Worm (Caenorhabditis elegans) whole organism, L1 larva: ENCODE data around the gene M02F4.2.
A peak's percentile ranks its signal among the peaks of the same experiment; 100 is the strongest.

Experiments used
- C16A3.4 ChIP-seq: fragments of 150-350 bp; optimal IDR thresholded peaks from 2 replicates; lab custom pipeline; 2014; ENCODE audit warnings: missing biosample characterization, missing genetic modification characterization
- F16B12.6 ChIP-seq: fragments of 150-350 bp; optimal IDR thresholded peaks from 2 replicates; lab custom pipeline; 2014; ENCODE audit warnings: missing biosample characterization, missing genetic modification characterization
- Y116A8C.19 ChIP-seq: sonication (generic microtip); optimal IDR thresholded peaks from 2 replicates; lab custom pipeline; 2016; ENCODE audit warnings: missing compliant biosample characterization, missing genetic modification characterization, borderline replicate concordance
- ama-1 ChIP-seq: fragments of 150-350 bp; optimal IDR thresholded peaks from 2 replicates; lab custom pipeline; 2014
- ceh-63 ChIP-seq: fragments of 200-800 bp; sonication (Bioruptor generic); optimal IDR thresholded peaks from 2 replicates; lab custom pipeline; 2018; ENCODE audit warnings: mild to moderate bottlenecking, missing genetic modification characterization, missing compliant biosample characterization
- ceh-8 ChIP-seq: fragments of 200-800 bp; sonication (Bioruptor generic); optimal IDR thresholded peaks from 2 replicates; lab custom pipeline; 2018; ENCODE audit warnings: mild to moderate bottlenecking, missing genetic modification characterization, moderate library complexity, missing compliant biosample characterization
- ceh-90 ChIP-seq: sonication (generic microtip); optimal IDR thresholded peaks from 2 replicates; lab custom pipeline; 2016; ENCODE audit warnings: missing genetic modification characterization, missing compliant biosample characterization
- ces-1 ChIP-seq: fragments of 150-350 bp; optimal IDR thresholded peaks from 2 replicates; lab custom pipeline; 2014; ENCODE audit warnings: missing biosample characterization, missing genetic modification reagents, missing genetic modification characterization
- dpl-1 ChIP-seq, 3 experiments: fragments of 150-350 bp in 2 of 3; sonication (generic microtip) in 1 of 3; optimal IDR thresholded peaks; 2 replicates each; lab custom pipeline; 2014 to 2017; ENCODE audit warnings: missing biosample characterization in 3 of 3, missing genetic modification characterization in 3 of 3, missing genetic modification reagents in 3 of 3
- dsc-1 ChIP-seq: sonication (generic microtip); optimal IDR thresholded peaks from 2 replicates; lab custom pipeline; 2016; ENCODE audit warnings: mild to moderate bottlenecking, missing genetic modification characterization, missing compliant biosample characterization
- efl-1 ChIP-seq, 4 experiments: fragments of 150-350 bp; optimal IDR thresholded peaks in 3 of 4; peaks in 1 of 4; 1 replicate in 1 of 4; 2 replicates in 3 of 4; lab custom pipeline; 2014; ENCODE audit warnings: missing biosample characterization in 2 of 4, missing genetic modification characterization in 2 of 4, missing genetic modification reagents in 2 of 4
- egl-13 ChIP-seq: sonication (generic microtip); optimal IDR thresholded peaks from 2 replicates; lab custom pipeline; 2016; ENCODE audit warnings: missing genotype, missing genetic modification reagents, missing genetic modification characterization, missing compliant biosample characterization
- elt-3 ChIP-seq, 6 experiments: fragments of 150-350 bp in 1 of 6; sonication (generic microtip); optimal IDR thresholded peaks; 2 replicates each; lab custom pipeline; 2017 to 2018; ENCODE audit warnings: missing biosample characterization in 6 of 6, missing genetic modification characterization in 6 of 6, inconsistent platforms in 1 of 6
- fkh-10 ChIP-seq: sonication (generic microtip); optimal IDR thresholded peaks from 2 replicates; lab custom pipeline; 2017; ENCODE audit warnings: missing biosample characterization, missing genetic modification reagents, missing genetic modification characterization
- fkh-4 ChIP-seq: sonication (generic microtip); optimal IDR thresholded peaks from 2 replicates; lab custom pipeline; 2016; ENCODE audit warnings: missing compliant biosample characterization, missing genetic modification characterization, borderline replicate concordance
- fkh-8 ChIP-seq: sonication (generic microtip); optimal IDR thresholded peaks from 2 replicates; lab custom pipeline; 2016; ENCODE audit warnings: mild to moderate bottlenecking, missing genetic modification characterization, missing compliant biosample characterization
- fos-1 ChIP-seq: fragments of 150-350 bp; optimal IDR thresholded peaks from 2 replicates; lab custom pipeline; 2014; ENCODE audit warnings: missing biosample characterization, missing genetic modification characterization
- hlh-17 ChIP-seq: fragments of 200-800 bp; sonication (Bioruptor generic); optimal IDR thresholded peaks from 2 replicates; lab custom pipeline; 2018; ENCODE audit warnings: missing genetic modification characterization, mild to moderate bottlenecking, missing compliant biosample characterization, moderate library complexity, borderline replicate concordance
- isw-1 ChIP-seq: fragments of 200-800 bp; sonication (Bioruptor generic); IDR thresholded peaks from 2 replicates; pipeline ENCODE4 v1.3.6; 2022; ENCODE audit warnings: missing genetic modification characterization, missing compliant biosample characterization
- lin-13 ChIP-seq: fragments of 150-350 bp; optimal IDR thresholded peaks from 2 replicates; lab custom pipeline; 2014; ENCODE audit warnings: missing biosample characterization, missing genetic modification reagents, missing genetic modification characterization
- lin-14 ChIP-seq: fragments of 200-800 bp; sonication (Bioruptor generic); optimal IDR thresholded peaks from 2 replicates; lab custom pipeline; 2018; ENCODE audit warnings: mild to moderate bottlenecking, missing genetic modification characterization, moderate library complexity, missing compliant biosample characterization
- lin-15B ChIP-seq: fragments of 150-350 bp; sonication (generic microtip); optimal IDR thresholded peaks from 3 replicates; lab custom pipeline; 2014; ENCODE audit warnings: missing biosample characterization, missing genetic modification characterization
- lin-35 ChIP-seq, 2 experiments: fragments of 150-350 bp; optimal IDR thresholded peaks; 2 replicates each; lab custom pipeline; 2014; ENCODE audit warnings: missing biosample characterization in 2 of 2, missing genetic modification characterization in 2 of 2, missing genetic modification reagents in 2 of 2
- lin-39 ChIP-seq: fragments of 150-350 bp; optimal IDR thresholded peaks from 2 replicates; lab custom pipeline; 2014; ENCODE audit warnings: missing biosample characterization, missing genetic modification reagents, missing genetic modification characterization
- lir-3 ChIP-seq: sonication (generic microtip); optimal IDR thresholded peaks from 2 replicates; lab custom pipeline; 2016; ENCODE audit warnings: mild to moderate bottlenecking, missing genetic modification characterization, moderate library complexity, missing compliant biosample characterization; ENCODE audit not compliant: poor library complexity
- lsy-2 ChIP-seq, 2 experiments: fragments of 150-350 bp; optimal IDR thresholded peaks; 2 replicates each; lab custom pipeline; 2014; ENCODE audit warnings: missing biosample characterization in 2 of 2, missing genetic modification characterization in 2 of 2
- mdl-1 ChIP-seq, 2 experiments: fragments of 150-350 bp; optimal IDR thresholded peaks; 2 replicates each; lab custom pipeline; 2014 to 2017; ENCODE audit warnings: missing biosample characterization in 2 of 2, missing genetic modification characterization in 2 of 2, inconsistent platforms in 1 of 2
- mef-2 ChIP-seq: fragments of 150-350 bp; optimal IDR thresholded peaks from 2 replicates; lab custom pipeline; 2014; ENCODE audit warnings: missing biosample characterization, missing genetic modification characterization
- mep-1 ChIP-seq: fragments of 150-350 bp; optimal IDR thresholded peaks from 2 replicates; lab custom pipeline; 2014; ENCODE audit warnings: missing biosample characterization, missing genetic modification characterization
- nhr-19 ChIP-seq: fragments of 200-800 bp; sonication (Bioruptor generic); conservative IDR thresholded peaks from 2 replicates; pipeline ENCODE4 v1.3.6; 2022; ENCODE audit warnings: missing genetic modification characterization, missing compliant biosample characterization
- nhr-20 ChIP-seq: sonication (generic microtip); optimal IDR thresholded peaks from 2 replicates; lab custom pipeline; 2016; ENCODE audit warnings: mild to moderate bottlenecking, missing genetic modification characterization, missing compliant biosample characterization
- nhr-237 ChIP-seq: fragments of 150-350 bp; optimal IDR thresholded peaks from 2 replicates; lab custom pipeline; 2014; ENCODE audit warnings: missing biosample characterization, missing genetic modification characterization
- nhr-28 ChIP-seq: fragments of 150-350 bp; optimal IDR thresholded peaks from 2 replicates; lab custom pipeline; 2014; ENCODE audit warnings: missing biosample characterization, missing genetic modification characterization
- nhr-71 ChIP-seq: sonication (generic microtip); optimal IDR thresholded peaks from 2 replicates; lab custom pipeline; 2016; ENCODE audit warnings: mild to moderate bottlenecking, missing genetic modification characterization, moderate library complexity, missing compliant biosample characterization
- nhr-76 ChIP-seq: sonication (generic microtip); optimal IDR thresholded peaks from 2 replicates; lab custom pipeline; 2017; ENCODE audit warnings: missing biosample characterization, missing genetic modification characterization
- nhr-84 ChIP-seq: sonication (generic microtip); optimal IDR thresholded peaks from 2 replicates; lab custom pipeline; 2017; ENCODE audit warnings: missing biosample characterization, missing genetic modification characterization
- nhr-85 ChIP-seq: sonication (generic microtip); peaks from one replicate; lab custom pipeline; 2016; ENCODE audit warnings: missing genetic modification characterization, inconsistent platforms, missing compliant biosample characterization
- nhr-90 ChIP-seq: sonication (generic microtip); optimal IDR thresholded peaks from 2 replicates; lab custom pipeline; 2016; ENCODE audit warnings: mild to moderate bottlenecking, missing genetic modification characterization, missing compliant biosample characterization; ENCODE audit not compliant: poor library complexity
- pag-3 ChIP-seq: sonication (generic microtip); optimal IDR thresholded peaks from 2 replicates; lab custom pipeline; 2017; ENCODE audit warnings: missing genetic modification characterization, mild to moderate bottlenecking, missing compliant biosample characterization, antibody characterized with exemption, borderline replicate concordance; ENCODE audit not compliant: insufficient read depth
- pqm-1 ChIP-seq: sonication (generic microtip); optimal IDR thresholded peaks from 3 replicates; lab custom pipeline; 2017; ENCODE audit warnings: missing biosample characterization, missing genetic modification characterization
- rnt-1 ChIP-seq: sonication (generic microtip); optimal IDR thresholded peaks from 2 replicates; lab custom pipeline; 2016; ENCODE audit warnings: mild to moderate bottlenecking, missing genetic modification characterization, moderate library complexity, missing compliant biosample characterization
- skn-1 ChIP-seq: fragments of 150-350 bp; optimal IDR thresholded peaks from 2 replicates; lab custom pipeline; 2014; ENCODE audit warnings: missing biosample characterization, missing genetic modification characterization
- snu-23 ChIP-seq: sonication (generic microtip); optimal IDR thresholded peaks from 2 replicates; lab custom pipeline; 2016; ENCODE audit warnings: missing genetic modification characterization, missing compliant biosample characterization
- sox-4 ChIP-seq: sonication (generic microtip); optimal IDR thresholded peaks from 2 replicates; lab custom pipeline; 2016; ENCODE audit warnings: missing genetic modification characterization, missing compliant biosample characterization
- tbx-2 ChIP-seq: sonication (generic microtip); optimal IDR thresholded peaks from 2 replicates; lab custom pipeline; 2016; ENCODE audit warnings: missing genetic modification characterization, missing compliant biosample characterization
- unc-130 ChIP-seq: fragments of 150-350 bp; optimal IDR thresholded peaks from 2 replicates; lab custom pipeline; 2017; ENCODE audit warnings: missing biosample characterization, missing genetic modification characterization, inconsistent platforms
- unc-30 ChIP-seq: sonication (generic microtip); optimal IDR thresholded peaks from 2 replicates; lab custom pipeline; 2017; ENCODE audit warnings: missing biosample characterization, missing genetic modification characterization
- unc-62 ChIP-seq: fragments of 150-350 bp; optimal IDR thresholded peaks from 2 replicates; lab custom pipeline; 2014; ENCODE audit warnings: missing biosample characterization, missing genetic modification reagents, missing genetic modification characterization
- unc-86 ChIP-seq: sonication (generic microtip); optimal IDR thresholded peaks from 2 replicates; lab custom pipeline; 2016; ENCODE audit warnings: missing genetic modification characterization, missing compliant biosample characterization
- unc-98 ChIP-seq: fragments of 200-800 bp; sonication (Bioruptor generic); IDR thresholded peaks from 2 replicates; pipeline ENCODE4 v1.3.6; 2022; ENCODE audit warnings: missing genetic modification characterization, missing compliant biosample characterization
- vab-15 ChIP-seq: sonication (generic microtip); optimal IDR thresholded peaks from 2 replicates; lab custom pipeline; 2017; ENCODE audit warnings: missing genotype, mild to moderate bottlenecking, missing genetic modification characterization, missing compliant biosample characterization
- zag-1 ChIP-seq: fragments of 150-350 bp; optimal IDR thresholded peaks from 2 replicates; lab custom pipeline; 2014; ENCODE audit warnings: missing biosample characterization, missing genetic modification characterization
- zip-4 ChIP-seq: fragments of 200-800 bp; sonication (Bioruptor generic); optimal IDR thresholded peaks from 2 replicates; lab custom pipeline; 2018; ENCODE audit warnings: mild to moderate bottlenecking, missing genetic modification characterization, moderate library complexity, missing compliant biosample characterization
- ztf-11 ChIP-seq, 2 experiments: sonication (generic microtip); optimal IDR thresholded peaks; 2 replicates each; lab custom pipeline; 2016 to 2017; ENCODE audit warnings: missing genetic modification characterization in 2 of 2, missing biosample characterization in 1 of 2, missing compliant biosample characterization in 1 of 2

The M02F4.2 gene

ce11 chrX:3021466-3021865, 12.6 kb downstream of the M02F4.2 start:
- TF ChIP-seq rnt-1 (tag; lab: Kevin White, UChicago) (peak; percentile 46), nhr-71 (tag; lab: Kevin White, UChicago) (peak; percentile 89), ces-1 (GFP tag; lab: Kevin White, UChicago) (no peak), Y116A8C.19 (tag; lab: Kevin White, UChicago) (no peak), mep-1 (tag; lab: Kevin White, UChicago) (no peak), nhr-20 (peak; percentile 23), C16A3.4 (no peak), lin-14 (GFP tag; lab: Kevin White, UChicago) (peak; percentile 54), sox-4 (no peak), hlh-17 (GFP tag; lab: Kevin White, UChicago) (no peak), unc-98 (no peak), nhr-28 (no peak), lin-13 (GFP tag; lab: Kevin White, UChicago) (no peak), unc-130 (peak; percentile 6), dpl-1 (GFP tag; optimal IDR thresholded peaks at IDR 0.05; lab: Kevin White, UChicago) (no peak), ceh-8 (GFP tag; lab: Kevin White, UChicago) (no peak), tbx-2 (tag; lab: Kevin White, UChicago) (no peak), nhr-237 (tag; lab: Kevin White, UChicago) (no peak), nhr-90 (tag; lab: Kevin White, UChicago) (no peak), ama-1 (no peak), unc-62 (GFP tag; lab: Kevin White, UChicago) (no peak), unc-86 (tag; lab: Kevin White, UChicago) (no peak), snu-23 (peak; percentile 51), F16B12.6 (tag; lab: Kevin White, UChicago) (no peak), pag-3 (tag; lab: Kevin White, UChicago) (no peak), elt-3 (tag; optimal IDR thresholded peaks at IDR 0.05; lab: Kevin White, UChicago) (no peak), unc-30 (tag; lab: Kevin White, UChicago) (no peak), ceh-90 (tag; lab: Kevin White, UChicago) (no peak), isw-1 (no peak), mdl-1 (tag; optimal IDR thresholded peaks at IDR 0.05; lab: Kevin White, UChicago) (no peak), nhr-76 (tag; lab: Kevin White, UChicago) (no peak), fos-1 (tag; lab: Kevin White, UChicago) (no peak), lin-35 (GFP tag; optimal IDR thresholded peaks at IDR 0.05; lab: Kevin White, UChicago) (no peak), mef-2 (no peak), pqm-1 (tag; lab: Kevin White, UChicago) (no peak), nhr-85 (tag; lab: Kevin White, UChicago) (no peak), vab-15 (no peak), fkh-4 (tag; lab: Kevin White, UChicago) (no peak), lsy-2 (tag; optimal IDR thresholded peaks at IDR 0.05; lab: Kevin White, UChicago) (peak in 1 of 2 experiments; percentile 35), lin-39 (tag; lab: Kevin White, UChicago) (no peak), dsc-1 (tag; lab: Kevin White, UChicago) (peak; percentile 76), zag-1 (no peak), nhr-19 (GFP tag; lab: Robert Waterston, UW) (peak; percentile 47)

DNA sequence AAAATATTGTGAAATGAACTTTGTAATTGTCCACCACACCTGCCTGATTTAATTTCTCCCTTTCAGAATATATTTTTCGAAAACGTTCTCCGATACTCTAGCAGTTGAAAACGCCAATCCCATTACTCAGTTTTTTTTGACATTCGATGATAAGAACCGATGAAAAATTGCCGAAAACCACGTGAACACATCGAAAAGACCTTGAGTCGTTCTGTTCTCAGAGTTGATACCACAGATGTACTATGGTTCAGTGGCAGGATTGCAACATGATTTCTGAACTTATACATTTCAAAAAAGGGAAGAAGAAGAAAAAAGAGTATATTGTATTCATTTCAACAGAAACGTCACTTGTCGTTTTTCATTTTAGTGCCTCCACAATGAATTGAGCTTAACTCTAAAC, 14.1 kb downstream of the M02F4.2 start:
- TF ChIP-seq lin-15B (tag; lab: Kevin White, UChicago) (no peak), skn-1 (no peak), zip-4 (GFP tag; lab: Kevin White, UChicago) (no peak), zag-1 (no peak), ceh-63 (GFP tag; lab: Kevin White, UChicago) (no peak), nhr-84 (tag; lab: Kevin White, UChicago) (no peak), nhr-28 (no peak), fkh-8 (tag; lab: Kevin White, UChicago) (no peak), ztf-11 (tag; optimal IDR thresholded peaks at IDR 0.05; lab: Kevin White, UChicago) (no peak), efl-1 (optimal IDR thresholded peaks at IDR 0.05; lab: Kevin White, UChicago) (no peak), efl-1 (GFP tag; optimal IDR thresholded peaks at IDR 0.05 in 1 of 2; lab: Kevin White, UChicago) (peak in 1 of 2 experiments; percentile 59), nhr-85 (tag; lab: Kevin White, UChicago) (peak; percentile 79), egl-13 (tag; lab: Kevin White, UChicago) (no peak), unc-130 (no peak), lir-3 (tag; lab: Kevin White, UChicago) (no peak), fkh-10 (no peak)
